Worm (Caenorhabditis elegans) whole organism, dauer: Measurements from ENCODE around the gene R155.5.

ENCODE experiments used
- unc-62 ChIP-seq: sonication (generic microtip); optimal IDR thresholded peaks from 2 replicates; lab custom pipeline; 2017; ENCODE audit warnings: missing biosample characterization, missing genetic modification reagents, missing genetic modification characterization

Gene R155.5

ce11 chrIII:1931509-1931908 is 38.8 kb downstream of the R155.5 start:
- no peak for TF ChIP-seq unc-62

DNA sequence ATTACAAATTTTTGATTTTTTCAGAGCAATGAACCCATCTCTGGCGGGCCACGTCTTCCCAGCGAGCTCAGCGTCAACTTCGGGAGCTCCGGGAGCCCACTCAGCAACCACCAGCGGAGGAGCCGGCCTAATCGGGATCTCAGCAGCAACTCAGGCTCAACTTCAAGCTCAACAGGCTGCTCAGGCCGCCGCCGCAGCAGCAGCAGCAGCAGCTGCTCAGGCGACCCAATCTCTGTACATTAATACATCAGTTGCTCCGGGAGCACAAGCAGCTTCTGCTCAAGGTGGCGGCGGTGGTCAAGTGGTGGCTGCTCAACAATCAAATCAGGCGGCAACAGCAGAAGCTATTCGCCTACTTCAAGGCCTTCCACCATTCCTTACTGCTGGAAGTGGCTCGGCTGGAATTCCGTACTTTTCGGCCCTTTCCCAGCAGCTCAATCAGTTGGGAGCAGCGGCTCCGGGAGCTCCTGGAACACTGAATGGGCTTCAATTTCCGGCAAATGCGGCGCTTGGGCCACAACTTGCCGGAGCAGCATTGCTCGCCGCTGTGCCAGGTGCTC is 39.5 kb downstream of the R155.5 start:
- no peak for TF ChIP-seq unc-62

DNA sequence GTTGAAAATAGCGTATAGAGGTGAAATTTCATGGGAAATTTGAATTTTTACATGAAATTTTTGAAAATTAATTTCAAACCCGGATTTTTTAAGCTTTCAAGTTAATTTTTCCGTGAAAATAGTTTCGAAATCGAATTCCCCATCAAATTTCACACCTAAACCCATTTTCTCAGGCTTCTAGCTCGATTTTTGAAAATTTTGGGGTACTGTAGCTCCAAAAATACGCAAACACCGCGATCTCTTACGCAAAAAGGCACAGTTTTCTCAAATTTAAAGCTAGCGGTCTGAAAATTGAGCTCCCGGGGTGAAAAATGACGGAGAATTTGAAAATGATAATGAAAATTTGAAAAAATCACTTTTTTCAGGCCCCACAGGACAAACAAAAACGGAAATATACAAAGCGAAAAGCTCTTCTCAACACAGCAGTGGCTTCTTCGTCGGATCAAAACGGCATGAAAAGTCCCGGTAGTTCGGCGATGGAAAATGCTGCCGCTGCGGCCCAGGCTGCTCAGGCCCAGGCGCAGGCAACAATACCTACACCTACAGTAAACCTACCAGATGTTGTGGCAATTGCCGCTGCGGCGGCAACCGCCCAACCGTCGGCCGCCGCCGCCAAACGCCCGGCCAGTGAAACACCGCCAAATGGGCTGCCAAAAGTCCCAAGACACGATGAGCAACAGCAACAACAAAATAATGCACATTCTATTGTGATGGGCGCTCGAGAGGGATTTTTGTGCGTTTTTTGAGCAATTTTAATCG is 41.4 kb downstream of the R155.5 start:
- TF ChIP-seq unc-62, result no peak

ce11 chrIII:1927230-1927629 is 43.1 kb downstream of the R155.5 start:
- no peak for TF ChIP-seq unc-62

ce11 chrIII:1926456-1926855 is 43.9 kb downstream of the R155.5 start:
- TF ChIP-seq unc-62, result no peak

DNA sequence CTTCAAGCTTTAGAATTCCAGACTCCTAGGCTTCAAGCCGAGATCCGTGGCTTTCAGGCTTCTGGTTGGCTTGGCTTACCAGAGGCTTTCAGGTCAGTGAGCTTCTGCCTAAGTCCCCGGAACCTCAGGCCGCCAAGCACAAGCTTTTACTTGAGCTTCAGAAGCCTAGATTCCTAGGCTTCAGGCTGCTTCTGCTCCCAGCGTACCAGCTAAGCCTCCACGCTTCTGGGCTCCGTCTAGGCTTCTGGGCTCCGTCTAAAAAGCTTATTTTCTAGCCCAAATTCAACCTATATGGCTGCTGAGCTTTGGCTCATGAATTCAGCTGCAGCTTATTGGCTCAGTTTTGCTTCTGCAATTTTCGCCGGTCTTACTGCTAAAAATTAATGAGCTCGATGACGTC is 44.5 kb downstream of the R155.5 start:
- TF ChIP-seq unc-62, result no peak

DNA sequence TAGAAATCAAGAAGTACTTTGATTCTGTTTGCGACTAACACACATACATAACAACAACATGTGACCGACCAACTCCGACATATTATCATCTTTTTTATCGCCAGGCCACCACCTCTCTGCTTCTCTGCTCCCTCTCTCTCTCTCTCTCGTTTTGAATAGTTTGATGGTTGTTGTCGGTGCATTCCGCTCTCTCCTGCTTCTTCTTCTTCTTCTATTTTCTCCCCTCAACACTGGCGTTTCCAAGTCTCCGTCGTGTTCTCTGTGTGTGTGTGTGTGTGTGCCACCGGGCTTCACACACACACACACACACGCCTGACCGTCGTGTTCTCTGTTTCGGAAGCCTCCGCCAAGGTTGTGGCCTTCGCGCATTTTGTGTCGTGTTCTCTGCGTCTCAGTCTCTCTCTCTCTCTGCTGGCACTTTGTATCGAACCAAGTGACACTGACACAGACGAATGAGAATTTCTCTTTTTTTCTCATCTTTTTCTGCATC is 45.2 kb downstream of the R155.5 start:
- TF ChIP-seq unc-62, result peak; percentile 55

ce11 chrIII:1923419-1924318 is 46.7 kb downstream of the R155.5 start:
- TF ChIP-seq unc-62, result peak; percentile 46

DNA sequence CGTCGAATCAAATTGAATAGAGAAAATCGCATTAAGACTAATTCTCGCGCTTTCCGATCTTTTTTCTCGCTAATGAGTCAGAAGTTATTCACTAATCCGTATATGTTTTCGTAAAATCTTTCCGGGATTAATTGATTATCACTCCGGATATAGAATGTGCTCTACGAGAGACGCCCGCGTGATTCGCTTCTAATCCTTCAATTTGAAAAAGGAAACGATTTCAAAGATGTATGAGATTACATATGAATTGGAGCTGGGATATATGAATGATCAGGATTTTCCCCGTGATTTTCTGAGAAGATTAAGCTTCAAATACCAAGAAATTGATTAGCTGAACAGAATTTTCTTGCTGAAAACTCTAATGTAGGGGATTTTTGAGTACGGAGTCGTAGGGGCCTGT is 47.8 kb downstream of the R155.5 start:
- no peak for TF ChIP-seq unc-62

ce11 chrIII:1922081-1922480 is 48.3 kb downstream of the R155.5 start:
- TF ChIP-seq unc-62, result no peak

ce11 chrIII:1921136-1921680 is 49.1 kb downstream of the R155.5 start:
- TF ChIP-seq unc-62, result peak; percentile 16
